Worm (Caenorhabditis elegans) whole organism, L4 larva: ENCODE data around the gene Y75D11A.2.

Experiments
- cey-2 ChIP-seq: sonication (generic microtip); optimal IDR thresholded peaks from 3 replicates; lab custom pipeline; 2017; ENCODE audit warnings: missing genetic modification characterization, mild to moderate bottlenecking, missing compliant biosample characterization, antibody characterized with exemption, borderline replicate concordance; ENCODE audit not compliant: insufficient read depth
- lin-15B ChIP-seq: fragments of 150-350 bp; sonication (generic microtip); optimal IDR thresholded peaks from 3 replicates; lab custom pipeline; 2014; ENCODE audit warnings: missing biosample characterization, missing genetic modification characterization
- mep-1 ChIP-seq: fragments of 150-350 bp; sonication (generic microtip); optimal IDR thresholded peaks from 3 replicates; lab custom pipeline; 2014; ENCODE audit warnings: missing biosample characterization, missing genetic modification characterization
- nhr-25 ChIP-seq: sonication (generic microtip); optimal IDR thresholded peaks from 2 replicates; lab custom pipeline; 2017; ENCODE audit warnings: missing genetic modification characterization, mild to moderate bottlenecking, missing compliant biosample characterization, antibody characterized with exemption, moderate library complexity, borderline replicate concordance; ENCODE audit not compliant: insufficient read depth
- pqm-1 ChIP-seq: sonication (generic microtip); optimal IDR thresholded peaks from 2 replicates; lab custom pipeline; 2017; ENCODE audit warnings: missing biosample characterization, missing genetic modification characterization
- rbr-2 ChIP-seq: sonication (generic microtip); optimal IDR thresholded peaks from 2 replicates; lab custom pipeline; 2016; ENCODE audit warnings: missing genotype, missing genetic modification characterization, missing compliant biosample characterization
- unc-39 ChIP-seq: sonication (generic microtip); optimal IDR thresholded peaks from 2 replicates; lab custom pipeline; 2017; ENCODE audit warnings: missing biosample characterization, missing genetic modification characterization
- unc-62 ChIP-seq, 3 experiments: fragments of 150-350 bp in 1 of 3; sonication (generic microtip); optimal IDR thresholded peaks in 2 of 3; peaks in 1 of 3; 1 replicate in 1 of 3; 2 replicates in 2 of 3; lab custom pipeline; 2014 to 2017; ENCODE audit warnings: missing biosample characterization in 3 of 3, missing genetic modification characterization in 3 of 3, missing genetic modification reagents in 3 of 3, missing genotype in 1 of 3
- ztf-11 ChIP-seq: fragments of 150-350 bp; optimal IDR thresholded peaks from 2 replicates; lab custom pipeline; 2014; ENCODE audit warnings: missing biosample characterization, missing genetic modification characterization

Y75D11A.2 gene

ce11 chrX:1791095-1791494 lies 48.5 kb downstream of the Y75D11A.2 start:
- TF ChIP-seq mep-1 (tag; lab: Kevin White, UChicago) (no peak), rbr-2 (tag; lab: Kevin White, UChicago) (no peak), pqm-1 (tag; lab: Kevin White, UChicago) (no peak), cey-2 (tag; lab: Kevin White, UChicago) (no peak), ztf-11 (tag; lab: Kevin White, UChicago) (no peak), unc-39 (tag; lab: Kevin White, UChicago) (no peak), unc-62 (GFP tag; optimal IDR thresholded peaks at IDR 0.05 in 1 of 2; lab: Kevin White, UChicago) (peak in 1 of 2 experiments; percentile 60), unc-62 (tag; optimal IDR thresholded peaks at IDR 0.05; lab: Kevin White, UChicago) (no peak), lin-15B (tag; lab: Kevin White, UChicago) (no peak), nhr-25 (tag; lab: Kevin White, UChicago) (no peak)
- TF ChIP-seq, all 104 proteins: peak for 1
